Fruit fly (Drosophila melanogaster) whole organism, embryonic: Measurements from ENCODE around the gene Hexo1.

Source experiments
- Ada2b ChIP-seq: fragments of 200-800 bp; sonication (Bioruptor generic); IDR thresholded peaks from 2 replicates; pipeline ENCODE4 v1.3.6; 2022; ENCODE audit warnings: missing biosample characterization, missing genetic modification characterization
- Awh ChIP-seq: fragments of 200-800 bp; sonication (Bioruptor generic); IDR thresholded peaks from 2 replicates; pipeline ENCODE4, ENCODE4 v1.3.6; 2022; ENCODE audit warnings: missing biosample characterization, missing genetic modification characterization
- CG10431 ChIP-seq: fragments of 200-800 bp; sonication (Bioruptor generic); optimal IDR thresholded peaks from 3 replicates; lab custom pipeline; 2018; ENCODE audit warnings: missing biosample characterization, mild to moderate bottlenecking, missing genetic modification characterization
- CG11398 ChIP-seq: fragments of 200-800 bp; sonication (Bioruptor generic); optimal IDR thresholded peaks from 2 replicates; lab custom pipeline; 2016; ENCODE audit warnings: missing biosample characterization, missing genetic modification characterization
- CG14667 ChIP-seq: fragments of 200-800 bp; sonication (Bioruptor generic); IDR thresholded peaks from 2 replicates; pipeline ENCODE4 v1.3.6; 2022; ENCODE audit warnings: missing biosample characterization, missing genetic modification characterization
- CG14860 ChIP-seq: fragments of 200-800 bp; sonication (Bioruptor generic); IDR thresholded peaks from 3 replicates; pipeline ENCODE4 v1.3.6; 2022; ENCODE audit warnings: missing biosample characterization, missing genetic modification characterization; ENCODE audit not compliant: partially characterized antibody
- CG15479 ChIP-seq: fragments of 200-800 bp; sonication (Bioruptor generic); optimal IDR thresholded peaks from 3 replicates; lab custom pipeline; 2019; ENCODE audit warnings: missing biosample characterization, mild to moderate bottlenecking, missing genetic modification characterization, moderate library complexity
- CG17912 ChIP-seq: fragments of 200-800 bp; sonication (Bioruptor generic); optimal IDR thresholded peaks from 2 replicates; lab custom pipeline; 2018; ENCODE audit warnings: missing biosample characterization, mild to moderate bottlenecking, missing genetic modification characterization
- CG18011 ChIP-seq: fragments of 200-800 bp; sonication (Bioruptor generic); optimal IDR thresholded peaks from 2 replicates; lab custom pipeline; 2017; ENCODE audit warnings: missing biosample characterization, missing genetic modification characterization, mild to moderate bottlenecking, moderate library complexity, missing genotype
- CG2678 ChIP-seq: fragments of 200-800 bp; sonication (Bioruptor generic); optimal IDR thresholded peaks from 3 replicates; lab custom pipeline; 2019; ENCODE audit warnings: missing biosample characterization, mild to moderate bottlenecking, missing genetic modification characterization, moderate library complexity
- CG31441 ChIP-seq: fragments of 200-800 bp; sonication (Bioruptor generic); IDR thresholded peaks from 2 replicates; pipeline ENCODE4 v1.3.6; 2022; ENCODE audit warnings: missing biosample characterization, missing genetic modification characterization
- CG3281 ChIP-seq: fragments of 200-800 bp; sonication (Bioruptor generic); optimal IDR thresholded peaks from 3 replicates; lab custom pipeline; 2017; ENCODE audit warnings: missing biosample characterization, mild to moderate bottlenecking, missing genetic modification characterization
- CG33557 ChIP-seq: fragments of 200-800 bp; sonication (Bioruptor generic); optimal IDR thresholded peaks from 2 replicates; lab custom pipeline; 2019; ENCODE audit warnings: missing biosample characterization, mild to moderate bottlenecking, missing genetic modification characterization, moderate library complexity
- CG4617 ChIP-seq: fragments of 200-800 bp; sonication (Bioruptor generic); optimal IDR thresholded peaks from 3 replicates; lab custom pipeline; 2016; ENCODE audit warnings: missing biosample characterization, missing genetic modification characterization, borderline replicate concordance
- CG6175 ChIP-seq: fragments of 200-800 bp; sonication (Bioruptor generic); IDR thresholded peaks from 3 replicates; pipeline ENCODE4 v1.3.6; 2022; ENCODE audit warnings: missing biosample characterization, missing genetic modification characterization
- CG6683 ChIP-seq: fragments of 200-800 bp; sonication (Bioruptor generic); optimal IDR thresholded peaks from 2 replicates; lab custom pipeline; 2017; ENCODE audit warnings: missing biosample characterization, mild to moderate bottlenecking, missing genetic modification characterization, missing genetic modification reagents
- CG8944 ChIP-seq: fragments of 200-800 bp; sonication (Bioruptor generic); optimal IDR thresholded peaks from 3 replicates; lab custom pipeline; 2016; ENCODE audit warnings: missing biosample characterization, missing genetic modification characterization
- CTCF ChIP-seq: fragments of 200-800 bp; sonication (Bioruptor generic); optimal IDR thresholded peaks from 2 replicates; lab custom pipeline; 2017; ENCODE audit warnings: missing biosample characterization, mild to moderate bottlenecking, missing genetic modification characterization, moderate library complexity
- Chrac-16 ChIP-seq: fragments of 200-800 bp; sonication (Bioruptor generic); optimal IDR thresholded peaks from 3 replicates; lab custom pipeline; 2016; ENCODE audit warnings: missing biosample characterization, missing genetic modification characterization
- D19A ChIP-seq: fragments of 200-800 bp; optimal IDR thresholded peaks from 3 replicates; lab custom pipeline; 2019; ENCODE audit warnings: missing biosample characterization, mild to moderate bottlenecking, missing genetic modification characterization, moderate library complexity
- Ets65A ChIP-seq: fragments of 200-800 bp; sonication (Bioruptor generic); peaks from one replicate; lab custom pipeline; 2016; ENCODE audit warnings: missing biosample characterization, missing genetic modification characterization
- H15 ChIP-seq: fragments of 200-800 bp; sonication (Bioruptor generic); IDR thresholded peaks from 3 replicates; pipeline ENCODE4 v1.3.6; 2022; ENCODE audit warnings: missing biosample characterization, missing genetic modification characterization
- Hmx ChIP-seq: fragments of 200-800 bp; sonication (Bioruptor generic); optimal IDR thresholded peaks from 2 replicates; lab custom pipeline; 2016; ENCODE audit warnings: missing biosample characterization, missing genetic modification characterization
- MESR4 ChIP-seq: fragments of 200-800 bp; sonication (Bioruptor generic); optimal IDR thresholded peaks from 2 replicates; lab custom pipeline; 2018; ENCODE audit warnings: missing biosample characterization, mild to moderate bottlenecking, missing genetic modification characterization, moderate library complexity
- Med ChIP-seq: fragments of 200-800 bp; sonication (Bioruptor generic); peaks from one replicate; lab custom pipeline; 2016; ENCODE audit warnings: missing biosample characterization, missing genetic modification characterization, mild to moderate bottlenecking, inconsistent platforms, moderate library complexity
- Nf-YA ChIP-seq: fragments of 200-800 bp; sonication (Bioruptor generic); IDR thresholded peaks from 2 replicates; pipeline ENCODE4 v1.3.6; 2022; ENCODE audit warnings: missing biosample characterization, missing genetic modification characterization
- Optix ChIP-seq: fragments of 200-800 bp; sonication (Bioruptor generic); IDR thresholded peaks from 3 replicates; pipeline ENCODE4 v1.3.6; 2022; ENCODE audit warnings: missing biosample characterization, missing genetic modification characterization
- Pdp1 ChIP-seq, 2 experiments: fragments of 200-800 bp; sonication (Bioruptor generic); optimal IDR thresholded peaks; 3 replicates each; lab custom pipeline; 2016; ENCODE audit warnings: missing biosample characterization in 2 of 2, missing genetic modification characterization in 2 of 2, mild to moderate bottlenecking in 1 of 2, moderate library complexity in 1 of 2
- Xrp1 ChIP-seq: fragments of 200-800 bp; sonication (Bioruptor generic); IDR thresholded peaks from 2 replicates; pipeline ENCODE4 v1.3.6; 2022; ENCODE audit warnings: missing biosample characterization, missing genetic modification characterization
- ab ChIP-seq: fragments of 200-800 bp; sonication (Bioruptor generic); optimal IDR thresholded peaks from 2 replicates; lab custom pipeline; 2016; ENCODE audit warnings: missing biosample characterization, missing genetic modification characterization
- az2 ChIP-seq: fragments of 200-800 bp; sonication (Bioruptor generic); optimal IDR thresholded peaks from 3 replicates; lab custom pipeline; 2016; ENCODE audit warnings: missing biosample characterization, missing genetic modification characterization
- bbx ChIP-seq: fragments of 200-800 bp; sonication (Bioruptor generic); IDR thresholded peaks from 2 replicates; pipeline ENCODE4 v1.3.6; 2022; ENCODE audit warnings: missing biosample characterization, missing genetic modification characterization; ENCODE audit not compliant: partially characterized antibody
- bowl ChIP-seq: fragments of 200-800 bp; sonication (Bioruptor generic); IDR thresholded peaks from 2 replicates; pipeline ENCODE4 v1.3.6; 2022; ENCODE audit warnings: missing biosample characterization, missing genetic modification characterization
- eve ChIP-seq, 2 experiments: fragments of >200 bp; optimal IDR thresholded peaks; 2 replicates each; lab custom pipeline; 2017; ENCODE audit warnings: missing biosample characterization in 2 of 2, missing genetic modification characterization in 2 of 2
- grau ChIP-seq: fragments of 200-800 bp; optimal IDR thresholded peaks from 3 replicates; lab custom pipeline; 2019; ENCODE audit warnings: missing biosample characterization, mild to moderate bottlenecking, missing genetic modification characterization, moderate library complexity
- mam ChIP-seq: fragments of 200-800 bp; sonication (Bioruptor generic); optimal IDR thresholded peaks from 3 replicates; lab custom pipeline; 2016; ENCODE audit warnings: missing biosample characterization, missing genetic modification characterization
- pan ChIP-seq, 4 experiments: fragments of >200 bp in 3 of 4; fragments of 200-800 bp in 1 of 4; sonication (Bioruptor generic) in 1 of 4; optimal IDR thresholded peaks in 3 of 4; IDR thresholded peaks in 1 of 4; 2 replicates each; pipeline versions ENCODE4 v1.3.6 to Lab custom; 2017 to 2022; ENCODE audit warnings: missing biosample characterization in 2 of 4, missing genetic modification characterization in 2 of 4, mixed read lengths in 1 of 4
- pita ChIP-seq: fragments of 200-800 bp; sonication (Bioruptor generic); optimal IDR thresholded peaks from 2 replicates; lab custom pipeline; 2017; ENCODE audit warnings: missing biosample characterization, mild to moderate bottlenecking, missing genetic modification characterization
- pnt ChIP-seq: fragments of 200-800 bp; sonication (Bioruptor generic); optimal IDR thresholded peaks from 3 replicates; lab custom pipeline; 2016; ENCODE audit warnings: missing biosample characterization, missing genetic modification characterization
- prd ChIP-seq, 3 experiments: fragments of >200 bp in 2 of 3; fragments of 200-800 bp in 1 of 3; sonication (Bioruptor generic) in 1 of 3; optimal IDR thresholded peaks in 2 of 3; IDR thresholded peaks in 1 of 3; 2 replicates in 2 of 3; 3 replicates in 1 of 3; pipeline versions ENCODE4 v1.3.6 to Lab custom; 2017 to 2022; ENCODE audit warnings: missing biosample characterization in 1 of 3, missing genetic modification characterization in 1 of 3
- ranshi ChIP-seq: fragments of 200-800 bp; sonication (Bioruptor generic); IDR thresholded peaks from 2 replicates; pipeline ENCODE4 v1.3.6; 2022; ENCODE audit warnings: missing biosample characterization, missing genetic modification characterization
- sr ChIP-seq: fragments of 200-800 bp; sonication (Bioruptor generic); IDR thresholded peaks from 3 replicates; pipeline ENCODE4 v1.3.6; 2022; ENCODE audit warnings: missing biosample characterization, missing genetic modification characterization
- tll ChIP-seq, 2 experiments: fragments of 200-800 bp in 1 of 2; fragments of >200 bp in 1 of 2; sonication (Bioruptor generic) in 1 of 2; optimal IDR thresholded peaks; 2 replicates each; lab custom pipeline; 2017 to 2019; ENCODE audit warnings: missing biosample characterization in 2 of 2, missing genetic modification characterization in 2 of 2, mild to moderate bottlenecking in 1 of 2, moderate library complexity in 1 of 2
- tna ChIP-seq: fragments of 200-800 bp; sonication (Bioruptor generic); IDR thresholded peaks from 2 replicates; pipeline ENCODE4 v1.3.6; 2022; ENCODE audit warnings: missing biosample characterization, missing genetic modification characterization; ENCODE audit not compliant: partially characterized antibody
- trem ChIP-seq: fragments of 200-800 bp; optimal IDR thresholded peaks from 3 replicates; lab custom pipeline; 2019; ENCODE audit warnings: missing biosample characterization, mild to moderate bottlenecking, missing genetic modification characterization, moderate library complexity
- tx ChIP-seq: fragments of 200-800 bp; sonication (Bioruptor generic); optimal IDR thresholded peaks from 2 replicates; lab custom pipeline; 2016; ENCODE audit warnings: missing biosample characterization, missing genetic modification characterization
- unc-4 ChIP-seq: fragments of 200-800 bp; sonication (Bioruptor generic); IDR thresholded peaks from 2 replicates; pipeline ENCODE4 v1.3.6; 2022; ENCODE audit warnings: missing biosample characterization, missing genetic modification characterization; ENCODE audit not compliant: partially characterized antibody
- vvl ChIP-seq: fragments of 200-800 bp; sonication (Bioruptor generic); IDR thresholded peaks from 2 replicates; pipeline ENCODE4 v1.3.6; 2022; ENCODE audit warnings: missing biosample characterization, missing genetic modification characterization
- zen2 ChIP-seq: fragments of 200-800 bp; sonication (Bioruptor generic); IDR thresholded peaks from 3 replicates; pipeline ENCODE4 v1.3.6; 2022; ENCODE audit warnings: missing biosample characterization, missing genetic modification characterization; ENCODE audit not compliant: partially characterized antibody

The Hexo1 gene

dm6 chr3L:4292120-4292697, 3.8 kb downstream of the Hexo1 start, which contains the start of the genes CG15012 and Fdx2 (continued):
- TF ChIP-seq pita (GFP tag; lab: Kevin White, UChicago) (no peak), CG14860 (no peak), Hmx (GFP tag; lab: Kevin White, UChicago) (no peak), Optix (GFP tag; lab: Robert Waterston, UW) (no peak), prd (optimal IDR thresholded peaks at IDR 0.05; lab: Kevin White, UChicago) (no peak), prd (GFP tag; IDR thresholded peaks at IDR 0.05; lab: Robert Waterston, UW) (peak; percentile 27; the same call in 1 of the 3 replicates), CG14667 (no peak), CG18011 (GFP tag; lab: Kevin White, UChicago) (no peak), ab (GFP tag; lab: Kevin White, UChicago) (no peak), Awh (GFP tag; lab: Robert Waterston, UW) (no peak), trem (peak; percentile 80), CG8944 (GFP tag; lab: Kevin White, UChicago) (peak; percentile 34), CG17912 (GFP tag; lab: Kevin White, UChicago) (no peak), mam (GFP tag; lab: Kevin White, UChicago) (peak; percentile 46), Nf-YA (GFP tag; lab: Robert Waterston, UW) (no peak), Xrp1 (no peak), Pdp1 (GFP tag; optimal IDR thresholded peaks at IDR 0.05; lab: Kevin White, UChicago) (peak in 1 of 2 experiments; percentile 82), grau (tag; lab: Kevin White, UChicago) (peak; percentile 41), Ada2b (GFP tag; lab: Robert Waterston, UW) (no peak), CG4617 (GFP tag; lab: Kevin White, UChicago) (peak; percentile 96), tll (GFP tag; optimal IDR thresholded peaks at IDR 0.05; lab: Kevin White, UChicago) (peak; percentile 12 to 15), CG10431 (no peak), CG6683 (GFP tag; lab: Kevin White, UChicago) (no peak), CG6175 (no peak), CG33557 (GFP tag; lab: Kevin White, UChicago) (no peak), eve (GFP tag; optimal IDR thresholded peaks at IDR 0.05; lab: Kevin White, UChicago) (no peak), zen2 (GFP tag; lab: Robert Waterston, UW) (no peak), MESR4 (GFP tag; lab: Kevin White, UChicago) (peak; percentile 84), Med (GFP tag; lab: Kevin White, UChicago) (peak; percentile 88), tx (GFP tag; lab: Kevin White, UChicago) (peak; percentile 26), CG3281 (GFP tag; lab: Kevin White, UChicago) (peak; percentile 71), bowl (GFP tag; lab: Robert Waterston, UW) (no peak), az2 (GFP tag; lab: Kevin White, UChicago) (no peak), CG11398 (no peak), CG15479 (GFP tag; lab: Kevin White, UChicago) (no peak), Ets65A (GFP tag; lab: Kevin White, UChicago) (peak; percentile 77), sr (no peak), H15 (GFP tag; lab: Robert Waterston, UW) (no peak), bbx (GFP tag; lab: Robert Waterston, UW) (no peak), pnt (GFP tag; lab: Kevin White, UChicago) (peak; percentile 21), CG31441 (GFP tag; lab: Robert Waterston, UW) (0 out of 2 replicates have a peak, but pooled peaks have one; percentile 24), unc-4 (GFP tag; lab: Robert Waterston, UW) (peak; percentile 29; the same call in 1 of the 2 replicates), Chrac-16 (peak; percentile 1), D19A (no peak), tna (GFP tag; lab: Robert Waterston, UW) (no peak), vvl (GFP tag; lab: Robert Waterston, UW) (peak; percentile 59), CG2678 (tag; lab: Kevin White, UChicago) (peak; percentile 21), ranshi (no peak), CTCF (GFP tag; lab: Kevin White, UChicago) (peak; percentile 19), pan (optimal IDR thresholded peaks at IDR 0.05; lab: Kevin White, UChicago) (no peak), pan (GFP tag; optimal IDR thresholded peaks at IDR 0.05 in 1 of 2, IDR thresholded peaks at IDR 0.05 in 1 of 2) (no peak)
